Worm (Caenorhabditis elegans) whole organism, L4 larva: ENCODE results near the gene mig-21.

Experiments
- D1046.2 ChIP-seq: fragments of 200-800 bp; sonication (Bioruptor generic); IDR thresholded peaks from 2 replicates; pipeline ENCODE4 v1.3.6; 2022; ENCODE audit warnings: missing genetic modification characterization, missing compliant biosample characterization
- F26F4.8 ChIP-seq: fragments of 200-800 bp; sonication (Bioruptor generic); conservative IDR thresholded peaks from 2 replicates; pipeline ENCODE4 v1.3.6; 2022; ENCODE audit warnings: missing genetic modification characterization, missing compliant biosample characterization
- F37D6.2 ChIP-seq: sonication (generic microtip); optimal IDR thresholded peaks from 2 replicates; lab custom pipeline; 2016; ENCODE audit warnings: mild to moderate bottlenecking, missing genetic modification characterization, missing compliant biosample characterization
- R02D3.7 ChIP-seq: fragments of 150-350 bp; sonication (generic microtip); optimal IDR thresholded peaks from 3 replicates; lab custom pipeline; 2014; ENCODE audit warnings: missing biosample characterization, missing genetic modification characterization
- Y5F2A.4 ChIP-seq: fragments of 200-800 bp; sonication (Bioruptor generic); optimal IDR thresholded peaks from 2 replicates; lab custom pipeline; 2018; ENCODE audit warnings: mild to moderate bottlenecking, missing genetic modification characterization, missing compliant biosample characterization
- Y75B8A.6 ChIP-seq: fragments of 200-800 bp; sonication (Bioruptor generic); IDR thresholded peaks from 2 replicates; pipeline ENCODE4 v1.3.6; 2022; ENCODE audit warnings: missing genetic modification reagents, missing genetic modification characterization, missing compliant biosample characterization
- aha-1 ChIP-seq: fragments of 150-350 bp; peaks from one replicate; lab custom pipeline; 2014; ENCODE audit warnings: missing biosample characterization, missing genetic modification characterization
- aly-2 ChIP-seq: sonication (generic microtip); optimal IDR thresholded peaks from 2 replicates; lab custom pipeline; 2018; ENCODE audit warnings: missing biosample characterization, missing genetic modification characterization
- attf-4 ChIP-seq: sonication (generic microtip); optimal IDR thresholded peaks from 3 replicates; lab custom pipeline; 2017; ENCODE audit warnings: missing biosample characterization, missing genetic modification characterization
- ceh-20 ChIP-seq: fragments of 200-800 bp; sonication (Bioruptor generic); IDR thresholded peaks from 2 replicates; pipeline ENCODE4 v1.3.6; 2022; ENCODE audit warnings: missing genetic modification reagents, missing genetic modification characterization, missing compliant biosample characterization
- ceh-32 ChIP-seq: sonication (generic microtip); optimal IDR thresholded peaks from 2 replicates; lab custom pipeline; 2016; ENCODE audit warnings: mild to moderate bottlenecking, missing genetic modification characterization, missing compliant biosample characterization; ENCODE audit not compliant: poor library complexity
- ceh-44 ChIP-seq: fragments of 200-800 bp; sonication (Bioruptor generic); IDR thresholded peaks from 2 replicates; pipeline ENCODE4 v1.3.6; 2022; ENCODE audit warnings: missing genetic modification reagents, missing genetic modification characterization, missing compliant biosample characterization
- ceh-62 ChIP-seq: sonication (generic microtip); optimal IDR thresholded peaks from 2 replicates; lab custom pipeline; 2017; ENCODE audit warnings: missing biosample characterization, missing genetic modification characterization
- ces-1 ChIP-seq: fragments of 150-350 bp; sonication (generic microtip); optimal IDR thresholded peaks from 4 replicates; lab custom pipeline; 2014; ENCODE audit warnings: missing biosample characterization, missing genetic modification reagents, missing genetic modification characterization
- ctbp-1 ChIP-seq: fragments of 200-800 bp; sonication (Bioruptor generic); IDR thresholded peaks from 2 replicates; pipeline ENCODE4 v1.3.6; 2022; ENCODE audit warnings: missing genetic modification reagents, missing genetic modification characterization, missing compliant biosample characterization
- daf-12 ChIP-seq: fragments of 150-350 bp; optimal IDR thresholded peaks from 2 replicates; lab custom pipeline; 2014; ENCODE audit warnings: missing biosample characterization, missing genetic modification reagents, missing genetic modification characterization
- daf-19 ChIP-seq: fragments of 200-800 bp; sonication (Bioruptor generic); conservative IDR thresholded peaks from 2 replicates; pipeline ENCODE4 v1.3.6; 2022; ENCODE audit warnings: missing genetic modification characterization, missing compliant biosample characterization
- daf-8 ChIP-seq: fragments of 200-800 bp; sonication (Bioruptor generic); IDR thresholded peaks from 2 replicates; pipeline ENCODE4 v1.3.6; 2022; ENCODE audit warnings: missing genetic modification characterization, missing compliant biosample characterization
- dmd-6 ChIP-seq: fragments of 200-800 bp; sonication (Bioruptor generic); IDR thresholded peaks from 2 replicates; pipeline ENCODE4 v1.3.6; 2022; ENCODE audit warnings: missing genetic modification reagents, missing genetic modification characterization, missing compliant biosample characterization
- dmd-8 ChIP-seq: fragments of 200-800 bp; sonication (Bioruptor generic); IDR thresholded peaks from 2 replicates; pipeline ENCODE4 v1.3.6; 2022; ENCODE audit warnings: missing genetic modification characterization, missing compliant biosample characterization
- dpl-1 ChIP-seq: fragments of 150-350 bp; optimal IDR thresholded peaks from 2 replicates; lab custom pipeline; 2014; ENCODE audit warnings: missing biosample characterization, missing genetic modification reagents, missing genetic modification characterization
- dve-1 ChIP-seq: sonication (generic microtip); optimal IDR thresholded peaks from 2 replicates; lab custom pipeline; 2017; ENCODE audit warnings: antibody characterized with exemption, mild to moderate bottlenecking, missing genetic modification characterization, missing compliant biosample characterization; ENCODE audit not compliant: insufficient read depth
- egl-27 ChIP-seq: sonication (generic microtip); optimal IDR thresholded peaks from 3 replicates; lab custom pipeline; 2017; ENCODE audit warnings: missing biosample characterization, missing genetic modification reagents, missing genetic modification characterization
- fos-1 ChIP-seq: fragments of 150-350 bp; optimal IDR thresholded peaks from 2 replicates; lab custom pipeline; 2014; ENCODE audit warnings: missing biosample characterization, missing genetic modification characterization
- hif-1 ChIP-seq, 2 experiments: sonication (generic microtip); optimal IDR thresholded peaks; 2 replicates each; lab custom pipeline; 2016 to 2017; ENCODE audit warnings: missing compliant biosample characterization in 2 of 2, missing genetic modification characterization in 2 of 2, missing genetic modification reagents in 2 of 2, missing genotype in 2 of 2, mild to moderate bottlenecking in 1 of 2
- hlh-30 ChIP-seq: sonication (generic microtip); optimal IDR thresholded peaks from 2 replicates; lab custom pipeline; 2017; ENCODE audit warnings: antibody characterized with exemption, mild to moderate bottlenecking, missing genetic modification characterization, missing compliant biosample characterization; ENCODE audit not compliant: insufficient read depth
- hmg-1.1 ChIP-seq: fragments of 200-800 bp; sonication (Bioruptor generic); IDR thresholded peaks from 2 replicates; pipeline ENCODE4 v1.3.6; 2022; ENCODE audit warnings: missing genetic modification reagents, missing genetic modification characterization, missing compliant biosample characterization
- lim-7 ChIP-seq: fragments of 200-800 bp; sonication (Bioruptor generic); IDR thresholded peaks from 2 replicates; pipeline ENCODE4 v1.3.6; 2022; ENCODE audit warnings: missing genetic modification characterization, missing compliant biosample characterization
- lin-1 ChIP-seq: fragments of 200-800 bp; sonication (Bioruptor generic); IDR thresholded peaks from 2 replicates; pipeline ENCODE4 v1.3.6; 2022; ENCODE audit warnings: missing genetic modification reagents, missing genetic modification characterization, missing compliant biosample characterization
- lin-13 ChIP-seq: fragments of 150-350 bp; optimal IDR thresholded peaks from 2 replicates; lab custom pipeline; 2014; ENCODE audit warnings: missing biosample characterization, missing genetic modification reagents, missing genetic modification characterization
- lin-15B ChIP-seq: fragments of 150-350 bp; sonication (generic microtip); optimal IDR thresholded peaks from 3 replicates; lab custom pipeline; 2014; ENCODE audit warnings: missing biosample characterization, missing genetic modification characterization
- lin-39 ChIP-seq: fragments of 150-350 bp; optimal IDR thresholded peaks from 2 replicates; lab custom pipeline; 2014; ENCODE audit warnings: missing biosample characterization, missing genetic modification reagents, missing genetic modification characterization
- lir-3 ChIP-seq: sonication (generic microtip); optimal IDR thresholded peaks from 2 replicates; lab custom pipeline; 2016; ENCODE audit warnings: mild to moderate bottlenecking, missing genetic modification characterization, missing compliant biosample characterization
- madf-5 ChIP-seq, 2 experiments: fragments of 200-800 bp; sonication (Bioruptor generic); IDR thresholded peaks; 2 replicates each; pipeline ENCODE4 v1.3.6; 2022; ENCODE audit warnings: missing compliant biosample characterization in 2 of 2, missing genetic modification characterization in 2 of 2
- mdl-1 ChIP-seq, 2 experiments: fragments of 150-350 bp in 1 of 2; sonication (generic microtip) in 1 of 2; optimal IDR thresholded peaks; 2 replicates each; lab custom pipeline; 2014 to 2017; ENCODE audit warnings: missing biosample characterization in 2 of 2, missing genetic modification characterization in 2 of 2
- mep-1 ChIP-seq: fragments of 150-350 bp; sonication (generic microtip); optimal IDR thresholded peaks from 3 replicates; lab custom pipeline; 2014; ENCODE audit warnings: missing biosample characterization, missing genetic modification characterization
- mes-2 ChIP-seq: sonication (generic microtip); optimal IDR thresholded peaks from 2 replicates; lab custom pipeline; 2016; ENCODE audit warnings: missing genotype, mild to moderate bottlenecking, missing genetic modification characterization, missing compliant biosample characterization; ENCODE audit not compliant: poor library complexity, severe bottlenecking
- nhr-10 ChIP-seq: fragments of 150-350 bp; optimal IDR thresholded peaks from 2 replicates; lab custom pipeline; 2014; ENCODE audit warnings: missing biosample characterization, missing genetic modification characterization
- nhr-102 ChIP-seq: sonication (generic microtip); optimal IDR thresholded peaks from 2 replicates; lab custom pipeline; 2016; ENCODE audit warnings: mild to moderate bottlenecking, missing genetic modification characterization, moderate library complexity, missing compliant biosample characterization
- nhr-237 ChIP-seq: sonication (generic microtip); optimal IDR thresholded peaks from 2 replicates; lab custom pipeline; 2017; ENCODE audit warnings: missing biosample characterization, missing genetic modification characterization
- nhr-6 ChIP-seq: fragments of 150-350 bp; optimal IDR thresholded peaks from 2 replicates; lab custom pipeline; 2014; ENCODE audit warnings: missing biosample characterization, missing genetic modification characterization
- nhr-76 ChIP-seq: fragments of 150-350 bp; optimal IDR thresholded peaks from 2 replicates; lab custom pipeline; 2014; ENCODE audit warnings: missing biosample characterization, missing genetic modification characterization
- php-3 ChIP-seq: fragments of 200-800 bp; sonication (Bioruptor generic); IDR thresholded peaks from 2 replicates; pipeline ENCODE4 v1.3.6; 2022; ENCODE audit warnings: missing genetic modification reagents, missing genetic modification characterization, missing compliant biosample characterization
- set-16 ChIP-seq: fragments of 200-800 bp; sonication (Bioruptor generic); IDR thresholded peaks from 2 replicates; pipeline ENCODE4 v1.3.6; 2022; ENCODE audit warnings: missing genetic modification reagents, missing genetic modification characterization, missing compliant biosample characterization
- snpc-4 ChIP-seq: fragments of 150-350 bp; optimal IDR thresholded peaks from 2 replicates; lab custom pipeline; 2014; ENCODE audit warnings: missing biosample characterization, missing genetic modification characterization
- spr-3 ChIP-seq: fragments of 200-800 bp; sonication (Bioruptor generic); optimal IDR thresholded peaks from 2 replicates; lab custom pipeline; 2018; ENCODE audit warnings: mild to moderate bottlenecking, missing genetic modification characterization, missing compliant biosample characterization
- tag-97 ChIP-seq: fragments of 200-800 bp; sonication (Bioruptor generic); IDR thresholded peaks from 2 replicates; pipeline ENCODE4 v1.3.6; 2022; ENCODE audit warnings: missing genetic modification characterization, missing compliant biosample characterization
- unc-130 ChIP-seq: sonication (generic microtip); optimal IDR thresholded peaks from 2 replicates; lab custom pipeline; 2016; ENCODE audit warnings: missing genetic modification reagents, missing genetic modification characterization, missing compliant biosample characterization
- unc-39 ChIP-seq: sonication (generic microtip); optimal IDR thresholded peaks from 2 replicates; lab custom pipeline; 2017; ENCODE audit warnings: missing biosample characterization, missing genetic modification characterization
- vab-7 ChIP-seq: fragments of 200-800 bp; sonication (Bioruptor generic); IDR thresholded peaks from 2 replicates; pipeline ENCODE4 v1.3.6; 2022; ENCODE audit warnings: missing genetic modification reagents, missing genetic modification characterization, missing compliant biosample characterization
- zag-1 ChIP-seq: fragments of 150-350 bp; optimal IDR thresholded peaks from 2 replicates; lab custom pipeline; 2014; ENCODE audit warnings: missing biosample characterization, missing genetic modification characterization
- zfp-2 ChIP-seq: sonication (generic microtip); optimal IDR thresholded peaks from 2 replicates; lab custom pipeline; 2016; ENCODE audit warnings: mild to moderate bottlenecking, missing genetic modification characterization, missing compliant biosample characterization
- zip-2 ChIP-seq: fragments of 150-350 bp; optimal IDR thresholded peaks from 2 replicates; lab custom pipeline; 2014; ENCODE audit warnings: missing biosample characterization, missing genetic modification characterization
- ztf-7 ChIP-seq: fragments of 150-350 bp; optimal IDR thresholded peaks from 2 replicates; lab custom pipeline; 2014; ENCODE audit warnings: missing biosample characterization, missing genetic modification characterization

Gene mig-21

DNA sequence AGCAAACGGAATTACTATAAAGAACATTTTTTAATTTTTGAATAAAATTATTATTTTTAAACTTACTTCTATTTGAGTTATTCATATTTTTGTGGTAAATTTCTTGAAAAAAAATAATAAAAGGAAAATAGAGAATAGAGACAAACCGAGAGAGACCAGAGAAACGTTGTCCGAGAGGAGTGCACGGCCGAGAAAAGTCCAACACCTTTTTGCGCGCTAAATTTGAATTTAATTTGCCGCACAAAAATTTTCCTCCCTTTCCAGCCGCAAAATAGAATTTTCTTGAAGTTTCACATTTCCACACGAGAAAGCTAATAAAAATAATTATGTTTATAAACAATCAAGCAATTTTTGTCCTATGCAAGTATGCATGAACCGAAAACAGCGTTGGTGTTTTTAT, 6.4 kb downstream of the mig-21 start, which contains the start of the genes F01F1.11 and F01F1.3 (continued):
- peak; percentile 30 for TF ChIP-seq F37D6.2 (tag; lab: Kevin White, UChicago)
- no peak for TF ChIP-seq Y5F2A.4
- no peak for TF ChIP-seq madf-5 (GFP tag; IDR thresholded peaks at IDR 0.05; lab: Robert Waterston, UW)
- no peak for TF ChIP-seq spr-3 (GFP tag; lab: Kevin White, UChicago)
- TF ChIP-seq vab-7 (GFP tag; lab: Robert Waterston, UW): no peak
- TF ChIP-seq nhr-6 (tag; lab: Kevin White, UChicago): peak; percentile 62
- TF ChIP-seq ceh-44 (GFP tag; lab: Robert Waterston, UW): no peak
- peak; percentile 57 for TF ChIP-seq mep-1 (tag; lab: Kevin White, UChicago)
- peak in 1 of 2 experiments; percentile 90 for TF ChIP-seq hif-1 (tag; optimal IDR thresholded peaks at IDR 0.05; lab: Kevin White, UChicago)
- no peak for TF ChIP-seq ceh-32 (tag; lab: Kevin White, UChicago)
- TF ChIP-seq Y75B8A.6 (GFP tag; lab: Robert Waterston, UW): no peak
- peak; percentile 53 for TF ChIP-seq hlh-30 (tag; lab: Kevin White, UChicago)
- no peak for TF ChIP-seq nhr-76
- TF ChIP-seq aha-1 (tag; lab: Kevin White, UChicago): no peak
- TF ChIP-seq ztf-7: no peak
- no peak for TF ChIP-seq unc-39 (tag; lab: Kevin White, UChicago)
- TF ChIP-seq lin-1: no peak
- TF ChIP-seq unc-130 (GFP tag; lab: Kevin White, UChicago): peak; percentile 83
- TF ChIP-seq attf-4 (tag; lab: Kevin White, UChicago): no peak
- no peak for TF ChIP-seq daf-8 (GFP tag; lab: Robert Waterston, UW)
- no peak for TF ChIP-seq lir-3 (tag; lab: Kevin White, UChicago)
- no peak for TF ChIP-seq fos-1 (tag; lab: Kevin White, UChicago)
- TF ChIP-seq snpc-4 (tag; lab: Kevin White, UChicago): no peak
- TF ChIP-seq dpl-1 (GFP tag; lab: Kevin White, UChicago): peak; percentile 98
- peak; percentile 26 for TF ChIP-seq lin-13 (GFP tag; lab: Kevin White, UChicago)
- peak; percentile 75 for TF ChIP-seq dve-1 (tag; lab: Kevin White, UChicago)
- no peak for TF ChIP-seq F26F4.8 (GFP tag; lab: Robert Waterston, UW)
- TF ChIP-seq set-16 (GFP tag; lab: Robert Waterston, UW): no peak
- no peak for TF ChIP-seq dmd-8 (GFP tag; lab: Robert Waterston, UW)
- TF ChIP-seq lin-15B (tag; lab: Kevin White, UChicago): no peak
- no peak for TF ChIP-seq aly-2 (tag; lab: Kevin White, UChicago)
- TF ChIP-seq egl-27 (tag; lab: Kevin White, UChicago): no peak
- TF ChIP-seq ceh-20 (GFP tag; lab: Robert Waterston, UW): no peak
- TF ChIP-seq daf-19 (GFP tag; lab: Robert Waterston, UW): no peak
- TF ChIP-seq zip-2 (tag; lab: Kevin White, UChicago): no peak
- no peak for TF ChIP-seq mdl-1 (tag; optimal IDR thresholded peaks at IDR 0.05; lab: Kevin White, UChicago)
- no peak for TF ChIP-seq lim-7 (GFP tag; lab: Robert Waterston, UW)
- TF ChIP-seq R02D3.7 (tag; lab: Kevin White, UChicago): no peak
- no peak for TF ChIP-seq tag-97
- no peak for TF ChIP-seq zfp-2
- no peak for TF ChIP-seq D1046.2 (GFP tag; lab: Robert Waterston, UW)
- TF ChIP-seq dmd-6: peak; percentile 71
- peak; percentile 58 for TF ChIP-seq hmg-1.1
- TF ChIP-seq ceh-62 (tag; lab: Kevin White, UChicago): no peak
- TF ChIP-seq ctbp-1: no peak
- TF ChIP-seq mes-2 (tag; lab: Kevin White, UChicago): peak; percentile 99
- no peak for TF ChIP-seq nhr-10 (tag; lab: Kevin White, UChicago)
- TF ChIP-seq ces-1 (GFP tag; lab: Kevin White, UChicago): no peak
- no peak for TF ChIP-seq nhr-237 (tag; lab: Kevin White, UChicago)
- TF ChIP-seq zag-1 (tag; lab: Kevin White, UChicago): no peak
- no peak for TF ChIP-seq php-3 (GFP tag; lab: Robert Waterston, UW)
- TF ChIP-seq nhr-102 (tag; lab: Kevin White, UChicago): peak; percentile 39
- no peak for TF ChIP-seq lin-39
- TF ChIP-seq daf-12: no peak
